Worm (Caenorhabditis elegans) whole organism, young adult: ENCODE data around the gene ugtp-1.

Experiments
- F49E8.2 ChIP-seq: sonication (generic microtip); optimal IDR thresholded peaks from 3 replicates; lab custom pipeline; 2017; ENCODE audit warnings: missing genetic modification characterization, mild to moderate bottlenecking, missing compliant biosample characterization, antibody characterized with exemption, moderate library complexity; ENCODE audit not compliant: insufficient read depth
- F52B5.7 ChIP-seq: sonication (generic microtip); optimal IDR thresholded peaks from 2 replicates; lab custom pipeline; 2016; ENCODE audit warnings: mild to moderate bottlenecking, missing genetic modification characterization, missing compliant biosample characterization
- F55B11.4 ChIP-seq: sonication (generic microtip); optimal IDR thresholded peaks from 2 replicates; lab custom pipeline; 2016; ENCODE audit warnings: missing compliant biosample characterization, missing genetic modification characterization, borderline replicate concordance; ENCODE audit not compliant: insufficient read depth
- K12H6.12 ChIP-seq: fragments of 200-800 bp; sonication (Bioruptor generic); optimal IDR thresholded peaks from 2 replicates; lab custom pipeline; 2018; ENCODE audit warnings: mild to moderate bottlenecking, missing genetic modification characterization, missing compliant biosample characterization
- T07F8.4 ChIP-seq: sonication (generic microtip); optimal IDR thresholded peaks from 2 replicates; lab custom pipeline; 2016; ENCODE audit warnings: mild to moderate bottlenecking, missing genetic modification characterization, moderate library complexity, missing compliant biosample characterization
- T26A5.8 ChIP-seq: sonication (generic microtip); optimal IDR thresholded peaks from 2 replicates; lab custom pipeline; 2016; ENCODE audit warnings: missing genetic modification characterization, missing compliant biosample characterization
- Y79H2A.3 ChIP-seq: fragments of 200-800 bp; sonication (Bioruptor generic); conservative IDR thresholded peaks from 2 replicates; pipeline ENCODE4 v1.3.6; 2022; ENCODE audit warnings: missing genetic modification reagents, missing genetic modification characterization, missing compliant biosample characterization
- akir-1 ChIP-seq: fragments of 200-800 bp; sonication (Bioruptor generic); optimal IDR thresholded peaks from 2 replicates; lab custom pipeline; 2018; ENCODE audit warnings: mild to moderate bottlenecking, missing genetic modification characterization, moderate library complexity, missing compliant biosample characterization
- ama-1 ChIP-seq, 3 experiments: fragments of 150-350 bp in 1 of 3; sonication (generic microtip) in 2 of 3; optimal IDR thresholded peaks; 2 replicates each; lab custom pipeline; 2014 to 2018; ENCODE audit warnings: missing biosample characterization in 2 of 3, missing genetic modification characterization in 2 of 3, missing genetic modification reagents in 2 of 3
- athp-1 ChIP-seq: sonication (generic microtip); optimal IDR thresholded peaks from 2 replicates; lab custom pipeline; 2017; ENCODE audit warnings: mild to moderate bottlenecking, missing genetic modification characterization, missing compliant biosample characterization
- attf-5 ChIP-seq: fragments of 200-800 bp; sonication (Bioruptor generic); optimal IDR thresholded peaks from 2 replicates; lab custom pipeline; 2018; ENCODE audit warnings: mild to moderate bottlenecking, missing genetic modification characterization, missing compliant biosample characterization
- ccch-3 ChIP-seq: fragments of 200-800 bp; sonication (Bioruptor generic); optimal IDR thresholded peaks from 2 replicates; lab custom pipeline; 2018; ENCODE audit warnings: mild to moderate bottlenecking, missing genetic modification characterization, missing compliant biosample characterization
- ceh-100 ChIP-seq: fragments of 200-800 bp; sonication (Bioruptor generic); IDR thresholded peaks from 2 replicates; pipeline ENCODE4 v1.3.6; 2022; ENCODE audit warnings: missing genetic modification reagents, missing genetic modification characterization, missing compliant biosample characterization
- ceh-91 ChIP-seq: fragments of 200-800 bp; sonication (Bioruptor generic); IDR thresholded peaks from 2 replicates; pipeline ENCODE4 v1.3.6; 2022; ENCODE audit warnings: missing genetic modification reagents, missing genetic modification characterization, missing compliant biosample characterization
- egl-18 ChIP-seq: fragments of 200-800 bp; sonication (Bioruptor generic); IDR thresholded peaks from 2 replicates; pipeline ENCODE4 v1.3.6; 2022; ENCODE audit warnings: missing genetic modification reagents, missing genetic modification characterization, missing compliant biosample characterization
- egl-44 ChIP-seq: fragments of 200-800 bp; sonication (Bioruptor generic); IDR thresholded peaks from 2 replicates; pipeline ENCODE4 v1.3.6; 2022; ENCODE audit warnings: missing genetic modification reagents, missing genetic modification characterization, missing compliant biosample characterization
- ekl-4 ChIP-seq: fragments of 200-800 bp; sonication (Bioruptor generic); IDR thresholded peaks from 2 replicates; pipeline ENCODE4 v1.3.6; 2022; ENCODE audit warnings: missing genetic modification reagents, missing genetic modification characterization, missing compliant biosample characterization
- ets-4 ChIP-seq: fragments of 200-800 bp; sonication (Bioruptor generic); optimal IDR thresholded peaks from 2 replicates; lab custom pipeline; 2018; ENCODE audit warnings: mild to moderate bottlenecking, missing genetic modification characterization, missing compliant biosample characterization
- fkh-3 ChIP-seq: sonication (generic microtip); optimal IDR thresholded peaks from 2 replicates; lab custom pipeline; 2016; ENCODE audit warnings: mild to moderate bottlenecking, missing genetic modification characterization, missing compliant biosample characterization
- him-1 ChIP-seq: sonication (generic microtip); optimal IDR thresholded peaks from 2 replicates; lab custom pipeline; 2016; ENCODE audit warnings: missing genotype, missing genetic modification reagents, missing genetic modification characterization, missing compliant biosample characterization
- hlh-12 ChIP-seq: sonication (generic microtip); optimal IDR thresholded peaks from 2 replicates; lab custom pipeline; 2016; ENCODE audit warnings: missing genetic modification characterization, missing compliant biosample characterization
- hmg-20 ChIP-seq: fragments of 200-800 bp; sonication (Bioruptor generic); IDR thresholded peaks from 2 replicates; pipeline ENCODE4 v1.3.6; 2022; ENCODE audit warnings: missing genetic modification reagents, missing genetic modification characterization, missing compliant biosample characterization
- hrde-1 ChIP-seq: sonication (generic microtip); optimal IDR thresholded peaks from 2 replicates; lab custom pipeline; 2016; ENCODE audit warnings: missing genetic modification characterization, mild to moderate bottlenecking, missing compliant biosample characterization, moderate library complexity, missing genotype, missing genetic modification reagents, borderline replicate concordance
- let-526 ChIP-seq: fragments of 200-800 bp; sonication (Bioruptor generic); IDR thresholded peaks from 2 replicates; pipeline ENCODE4 v1.3.6; 2022; ENCODE audit warnings: missing genetic modification reagents, missing genetic modification characterization, missing compliant biosample characterization
- let-607 ChIP-seq, 2 experiments: fragments of 200-800 bp in 1 of 2; sonication (Bioruptor generic) in 1 of 2; sonication (generic microtip) in 1 of 2; optimal IDR thresholded peaks; 2 replicates each; lab custom pipeline; 2016 to 2018; ENCODE audit warnings: mild to moderate bottlenecking in 2 of 2, missing compliant biosample characterization in 2 of 2, missing genetic modification characterization in 2 of 2, moderate library complexity in 2 of 2, missing genotype in 1 of 2
- lin-26 ChIP-seq: fragments of 200-800 bp; sonication (Bioruptor generic); IDR thresholded peaks from 2 replicates; pipeline ENCODE4 v1.3.6; 2022; ENCODE audit warnings: missing genetic modification reagents, missing genetic modification characterization, missing compliant biosample characterization
- lin-40 ChIP-seq: sonication (generic microtip); optimal IDR thresholded peaks from 2 replicates; lab custom pipeline; 2016; ENCODE audit warnings: missing genetic modification characterization, mild to moderate bottlenecking, missing compliant biosample characterization, missing genotype, missing genetic modification reagents
- lin-54 ChIP-seq: fragments of 200-800 bp; sonication (Bioruptor generic); optimal IDR thresholded peaks from 2 replicates; lab custom pipeline; 2018; ENCODE audit warnings: mild to moderate bottlenecking, missing genetic modification characterization, missing compliant biosample characterization
- madf-6 ChIP-seq: fragments of 200-800 bp; sonication (Bioruptor generic); IDR thresholded peaks from 2 replicates; pipeline ENCODE4 v1.3.6; 2022; ENCODE audit warnings: missing genetic modification reagents, missing genetic modification characterization, missing compliant biosample characterization
- madf-8 ChIP-seq: fragments of 200-800 bp; sonication (Bioruptor generic); conservative IDR thresholded peaks from 2 replicates; pipeline ENCODE4 v1.3.6; 2022; ENCODE audit warnings: missing genetic modification reagents, missing genetic modification characterization, missing compliant biosample characterization
- mxl-1 ChIP-seq: sonication (generic microtip); optimal IDR thresholded peaks from 2 replicates; lab custom pipeline; 2016; ENCODE audit warnings: missing genetic modification characterization, missing compliant biosample characterization
- nfya-1 ChIP-seq: sonication (generic microtip); optimal IDR thresholded peaks from 2 replicates; lab custom pipeline; 2017; ENCODE audit warnings: antibody characterized with exemption, missing compliant biosample characterization, missing genetic modification characterization, borderline replicate concordance; ENCODE audit not compliant: insufficient read depth
- nfyb-1 ChIP-seq: fragments of 200-800 bp; sonication (Bioruptor generic); IDR thresholded peaks from 2 replicates; pipeline ENCODE4 v1.3.6; 2022; ENCODE audit warnings: missing genetic modification reagents, missing genetic modification characterization, missing compliant biosample characterization
- nhr-80 ChIP-seq: sonication (generic microtip); optimal IDR thresholded peaks from 2 replicates; lab custom pipeline; 2016; ENCODE audit warnings: missing genetic modification characterization, missing compliant biosample characterization
- rpc-1 ChIP-seq, 2 experiments: fragments of 150-350 bp in 1 of 2; sonication (generic microtip) in 1 of 2; optimal IDR thresholded peaks; 2 replicates each; lab custom pipeline; 2014 to 2018; ENCODE audit warnings: missing biosample characterization in 1 of 2, missing genetic modification characterization in 1 of 2, missing genetic modification reagents in 1 of 2, missing genotype in 1 of 2
- sea-2 ChIP-seq: fragments of 200-800 bp; sonication (Bioruptor generic); IDR thresholded peaks from 2 replicates; pipeline ENCODE4 v1.3.6; 2022; ENCODE audit warnings: missing genetic modification characterization, missing compliant biosample characterization
- snpc-1.1 ChIP-seq: sonication (generic microtip); optimal IDR thresholded peaks from 2 replicates; lab custom pipeline; 2017; ENCODE audit warnings: missing genetic modification characterization, mild to moderate bottlenecking, missing compliant biosample characterization, antibody characterized with exemption, moderate library complexity, missing genotype, missing genetic modification reagents; ENCODE audit not compliant: insufficient read depth
- snpc-3.4 ChIP-seq: sonication (generic microtip); optimal IDR thresholded peaks from 2 replicates; lab custom pipeline; 2017; ENCODE audit warnings: missing genetic modification characterization, mild to moderate bottlenecking, missing compliant biosample characterization, antibody characterized with exemption, moderate library complexity, missing genotype, missing genetic modification reagents
- sptf-2 ChIP-seq: fragments of 200-800 bp; sonication (Bioruptor generic); optimal IDR thresholded peaks from 2 replicates; lab custom pipeline; 2018; ENCODE audit warnings: mild to moderate bottlenecking, missing genetic modification characterization, missing compliant biosample characterization
- tbp1 ChIP-seq: fragments of 200-800 bp; sonication (Bioruptor generic); optimal IDR thresholded peaks from 2 replicates; lab custom pipeline; 2018; ENCODE audit warnings: mild to moderate bottlenecking, missing genetic modification characterization, missing compliant biosample characterization
- tbx-9 ChIP-seq: sonication (generic microtip); optimal IDR thresholded peaks from 2 replicates; lab custom pipeline; 2016; ENCODE audit warnings: borderline replicate concordance, missing genetic modification characterization, inconsistent platforms, missing compliant biosample characterization
- unc-62 ChIP-seq: fragments of 150-350 bp; optimal IDR thresholded peaks from 2 replicates; lab custom pipeline; 2014; ENCODE audit warnings: missing biosample characterization, missing genetic modification reagents, missing genetic modification characterization
- zfh-2 ChIP-seq: fragments of 200-800 bp; sonication (Bioruptor generic); conservative IDR thresholded peaks from 2 replicates; pipeline ENCODE4 v1.3.6; 2022; ENCODE audit warnings: missing genetic modification reagents, missing genetic modification characterization, missing compliant biosample characterization
- ztf-18 ChIP-seq: sonication (generic microtip); optimal IDR thresholded peaks from 2 replicates; lab custom pipeline; 2016; ENCODE audit warnings: missing genotype, mild to moderate bottlenecking, missing genetic modification characterization, missing compliant biosample characterization
- ztf-3 ChIP-seq: fragments of 200-800 bp; sonication (Bioruptor generic); optimal IDR thresholded peaks from 2 replicates; lab custom pipeline; 2018; ENCODE audit warnings: mild to moderate bottlenecking, missing genetic modification characterization, missing compliant biosample characterization

ugtp-1 gene

ce11 chrIII:8797211-8797733 is 46.8 kb upstream of the ugtp-1 start (continued):
- no peak for TF ChIP-seq F49E8.2 (tag; lab: Kevin White, UChicago)
- no peak for TF ChIP-seq T26A5.8 (tag; lab: Kevin White, UChicago)
- no peak for TF ChIP-seq ztf-18 (tag; lab: Kevin White, UChicago)
- TF ChIP-seq ceh-100 (GFP tag; lab: Robert Waterston, UW), result no peak
- TF ChIP-seq sea-2, result no peak
- no peak for TF ChIP-seq ama-1 (optimal IDR thresholded peaks at IDR 0.05; lab: Kevin White, UChicago)
- no peak for TF ChIP-seq ama-1 (GFP tag; optimal IDR thresholded peaks at IDR 0.05; lab: Kevin White, UChicago)
- no peak for TF ChIP-seq him-1 (tag; lab: Kevin White, UChicago)
- peak; percentile 20 for TF ChIP-seq lin-54 (GFP tag; lab: Kevin White, UChicago)
- no peak for TF ChIP-seq madf-6 (GFP tag; lab: Robert Waterston, UW)
- TF ChIP-seq nfya-1 (tag; lab: Kevin White, UChicago), result no peak
- no peak for TF ChIP-seq Y79H2A.3 (GFP tag; lab: Robert Waterston, UW)
- no peak for TF ChIP-seq snpc-3.4 (tag; lab: Kevin White, UChicago)
- no peak for TF ChIP-seq athp-1 (tag; lab: Kevin White, UChicago)
- peak; percentile 81 for TF ChIP-seq K12H6.12 (tag; lab: Kevin White, UChicago)
- TF ChIP-seq let-526, result no peak
- TF ChIP-seq attf-5 (GFP tag; lab: Kevin White, UChicago), result peak; percentile 89
- TF ChIP-seq hlh-12 (tag; lab: Kevin White, UChicago), result no peak
- TF ChIP-seq ccch-3 (GFP tag; lab: Kevin White, UChicago), result no peak
- no peak for TF ChIP-seq ceh-91
- no peak for TF ChIP-seq rpc-1 (optimal IDR thresholded peaks at IDR 0.05; lab: Kevin White, UChicago)
- TF ChIP-seq rpc-1 (tag; optimal IDR thresholded peaks at IDR 0.05; lab: Kevin White, UChicago), result no peak
- TF ChIP-seq nhr-80, result peak; percentile 99
- TF ChIP-seq T07F8.4 (tag; lab: Kevin White, UChicago), result no peak
- TF ChIP-seq fkh-3 (tag; lab: Kevin White, UChicago), result no peak
- peak; percentile 16 for TF ChIP-seq F52B5.7 (tag; lab: Kevin White, UChicago)
- TF ChIP-seq lin-26, result peak; percentile 69; the same call in 1 of the 2 replicates
- no peak for TF ChIP-seq madf-8 (GFP tag; lab: Robert Waterston, UW)
- TF ChIP-seq mxl-1 (tag; lab: Kevin White, UChicago), result no peak
- TF ChIP-seq ets-4, result peak; percentile 80
- TF ChIP-seq ekl-4 (GFP tag; lab: Robert Waterston, UW), result no peak
- TF ChIP-seq lin-40 (tag; lab: Kevin White, UChicago), result peak; percentile 91
- no peak for TF ChIP-seq egl-18
- no peak for TF ChIP-seq tbx-9 (tag; lab: Kevin White, UChicago)
- 0 out of 2 replicates have a peak, but pooled peaks have one; percentile 68 for TF ChIP-seq nfyb-1 (GFP tag; lab: Robert Waterston, UW)
- no peak for TF ChIP-seq snpc-1.1 (tag; lab: Kevin White, UChicago)
- no peak for TF ChIP-seq akir-1 (GFP tag; lab: Kevin White, UChicago)
- no peak for TF ChIP-seq sptf-2 (GFP tag; lab: Kevin White, UChicago)
- TF ChIP-seq egl-44 (GFP tag; lab: Robert Waterston, UW), result peak; percentile 67; the same call in 1 of the 2 replicates
- TF ChIP-seq tbp1 (GFP tag; lab: Kevin White, UChicago), result peak; percentile 46
- 0 out of 2 replicates have a peak, but pooled peaks have one; percentile 8 for TF ChIP-seq hmg-20
- peak; percentile 76 for TF ChIP-seq ztf-3 (GFP tag; lab: Kevin White, UChicago)
- peak; percentile 9 to 78 for TF ChIP-seq let-607 (tag; optimal IDR thresholded peaks at IDR 0.05; lab: Kevin White, UChicago)
- TF ChIP-seq zfh-2 (GFP tag; lab: Robert Waterston, UW), result peak; percentile 75
- peak; percentile 74 for TF ChIP-seq unc-62
- no peak for TF ChIP-seq hrde-1 (tag; lab: Kevin White, UChicago)
- no peak for TF ChIP-seq F55B11.4
